Worm (Caenorhabditis elegans) whole organism, midembryonic: ENCODE measurements around the gene tag-77.

Experiments
- T22C8.4 ChIP-seq: fragments of 200-800 bp; sonication (Bioruptor generic); IDR thresholded peaks from 2 replicates; pipeline ENCODE4 v1.3.6; 2022; ENCODE audit warnings: missing genetic modification characterization, missing compliant biosample characterization
- cog-1 ChIP-seq: sonication (generic microtip); optimal IDR thresholded peaks from 2 replicates; lab custom pipeline; 2016; ENCODE audit warnings: missing genetic modification characterization, missing compliant biosample characterization
- flt-1 ChIP-seq: fragments of 200-800 bp; sonication (Bioruptor generic); IDR thresholded peaks from 2 replicates; pipeline ENCODE4 v1.3.6; 2022; ENCODE audit warnings: missing genetic modification characterization, missing compliant biosample characterization
- klf-2 ChIP-seq: fragments of 200-800 bp; sonication (Bioruptor generic); conservative IDR thresholded peaks from 2 replicates; pipeline ENCODE4 v1.3.6; 2022; ENCODE audit warnings: missing genetic modification reagents, missing genetic modification characterization, missing compliant biosample characterization
- med-1 ChIP-seq: sonication (generic microtip); optimal IDR thresholded peaks from 2 replicates; lab custom pipeline; 2017; ENCODE audit warnings: missing genetic modification characterization, mild to moderate bottlenecking, missing compliant biosample characterization, antibody characterized with exemption, missing genetic modification reagents; ENCODE audit not compliant: insufficient read depth
- ref-1 ChIP-seq: fragments of 200-800 bp; sonication (Bioruptor generic); conservative IDR thresholded peaks from 2 replicates; pipeline ENCODE4 v1.3.6; 2022; ENCODE audit warnings: missing genetic modification reagents, missing genetic modification characterization, missing compliant biosample characterization
- tab-1 ChIP-seq: fragments of 200-800 bp; sonication (Bioruptor generic); IDR thresholded peaks from 2 replicates; pipeline ENCODE4 v1.3.6; 2022; ENCODE audit warnings: missing genetic modification characterization, missing compliant biosample characterization
- ztf-23 ChIP-seq: fragments of 200-800 bp; sonication (Bioruptor generic); IDR thresholded peaks from 2 replicates; pipeline ENCODE4 v1.3.6; 2022; ENCODE audit warnings: missing genetic modification reagents, missing genetic modification characterization, missing compliant biosample characterization
- ztf-29 ChIP-seq: fragments of 200-800 bp; sonication (Bioruptor generic); IDR thresholded peaks from 2 replicates; pipeline ENCODE4 v1.3.6; 2022; ENCODE audit warnings: missing genetic modification reagents, missing genetic modification characterization, missing compliant biosample characterization

Gene tag-77

DNA sequence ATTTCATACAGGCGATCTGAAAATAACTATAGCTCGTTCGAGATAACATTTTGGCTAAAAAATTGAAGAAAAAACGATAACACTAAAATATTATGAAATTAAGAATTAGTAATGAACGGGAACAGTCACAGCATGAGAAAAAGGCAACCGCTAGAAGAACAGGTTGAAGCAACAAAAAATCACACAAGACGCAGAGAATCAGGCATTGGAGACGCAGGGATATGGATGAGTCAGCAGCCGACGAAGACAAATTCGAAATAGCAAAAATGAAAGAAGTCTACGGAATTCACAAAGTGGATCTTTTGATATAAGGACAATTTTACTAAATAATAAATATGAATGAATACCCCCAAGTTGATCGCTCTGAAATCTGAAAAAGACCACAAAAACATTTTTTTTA, at the start of gene tag-77:
tag-77 (minus strand) TSS at position 15 of the 400 bp plus-strand sequence.
- TF ChIP-seq klf-2 (no peak), med-1 (GFP tag; lab: Kevin White, UChicago) (no peak), ref-1 (GFP tag; lab: Robert Waterston, UW) (no peak), T22C8.4 (GFP tag; lab: Robert Waterston, UW) (no peak), cog-1 (tag; lab: Kevin White, UChicago) (no peak), flt-1 (GFP tag; lab: Robert Waterston, UW) (no peak), tab-1 (no peak), ztf-23 (GFP tag; lab: Robert Waterston, UW) (no peak), ztf-29 (no peak)

DNA sequence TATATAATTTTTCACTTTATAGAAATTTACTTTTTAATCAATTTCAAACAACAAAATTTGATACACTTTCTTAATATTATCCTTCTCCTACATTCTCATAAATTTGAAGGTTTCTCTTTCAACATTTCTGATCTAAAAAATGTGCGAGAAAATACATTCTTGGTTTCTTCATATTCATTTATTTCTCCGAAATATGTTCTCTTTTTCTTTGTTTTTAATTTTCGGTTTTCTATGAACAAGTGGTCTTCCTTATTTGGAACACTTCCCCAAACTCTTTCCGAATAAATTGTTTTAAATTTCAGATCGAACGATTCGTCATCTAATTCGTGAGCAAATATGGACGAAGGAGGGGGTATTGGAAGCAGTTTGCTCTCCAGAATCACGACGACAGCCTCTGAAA, 48.8 kb upstream of the tag-77 start, which contains the start of gene npr-22:
npr-22 (plus strand) TSS at position 301 of the 400 bp plus-strand sequence.
- TF ChIP-seq klf-2 = no peak
- TF ChIP-seq ztf-29 = no peak
- no peak for TF ChIP-seq cog-1 (tag; lab: Kevin White, UChicago)
- no peak for TF ChIP-seq ref-1 (GFP tag; lab: Robert Waterston, UW)
- no peak for TF ChIP-seq flt-1 (GFP tag; lab: Robert Waterston, UW)
- no peak for TF ChIP-seq T22C8.4 (GFP tag; lab: Robert Waterston, UW)

DNA sequence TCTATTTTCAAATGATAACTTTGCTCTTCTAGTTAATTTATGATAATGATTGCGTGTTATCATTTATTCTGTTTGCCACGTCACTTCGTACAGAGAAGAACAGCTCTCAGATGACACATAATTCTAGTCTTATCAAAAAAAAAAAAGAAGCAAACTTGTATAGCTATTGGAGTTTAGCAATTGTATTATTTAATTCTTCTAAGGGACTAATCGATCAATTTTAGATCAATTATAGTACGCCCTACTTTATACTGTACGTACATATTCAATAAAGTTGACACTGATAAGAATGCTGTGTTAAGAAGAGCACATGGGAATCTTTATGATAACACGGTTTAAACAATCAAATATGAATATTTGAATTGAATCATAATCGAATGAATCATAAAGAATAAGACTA, 31.9 kb upstream of the tag-77 start:
- TF ChIP-seq ztf-29 (no peak), ztf-23 (GFP tag; lab: Robert Waterston, UW) (no peak), med-1 (GFP tag; lab: Kevin White, UChicago) (no peak), ref-1 (GFP tag; lab: Robert Waterston, UW) (no peak), T22C8.4 (GFP tag; lab: Robert Waterston, UW) (no peak), cog-1 (tag; lab: Kevin White, UChicago) (no peak), klf-2 (no peak), flt-1 (GFP tag; lab: Robert Waterston, UW) (no peak), tab-1 (no peak)

DNA sequence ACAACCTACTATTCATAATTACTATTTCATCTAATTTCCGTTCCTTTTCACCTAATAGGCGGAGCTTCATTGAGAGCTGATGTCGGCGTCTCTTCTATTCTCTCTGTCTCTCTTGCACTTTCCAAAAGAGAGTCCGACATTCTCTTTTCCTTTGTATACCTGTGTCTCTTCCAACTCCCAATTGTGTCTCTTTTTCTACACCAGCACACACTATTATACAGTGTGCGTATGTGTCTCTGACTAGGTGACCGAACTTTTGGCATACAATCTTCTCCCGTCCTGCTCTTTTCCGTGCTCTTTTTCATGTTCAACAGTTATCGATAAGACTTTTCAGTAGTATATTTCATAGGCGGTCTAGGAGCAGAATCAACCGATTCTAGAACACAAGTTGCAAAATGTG, 29.9 kb upstream of the tag-77 start:
- TF ChIP-seq med-1 (GFP tag; lab: Kevin White, UChicago) (no peak), klf-2 (no peak), tab-1 (no peak), ztf-23 (GFP tag; lab: Robert Waterston, UW) (no peak), flt-1 (GFP tag; lab: Robert Waterston, UW) (no peak), cog-1 (tag; lab: Kevin White, UChicago) (no peak), ztf-29 (no peak), T22C8.4 (GFP tag; lab: Robert Waterston, UW) (no peak), ref-1 (GFP tag; lab: Robert Waterston, UW) (no peak)

DNA sequence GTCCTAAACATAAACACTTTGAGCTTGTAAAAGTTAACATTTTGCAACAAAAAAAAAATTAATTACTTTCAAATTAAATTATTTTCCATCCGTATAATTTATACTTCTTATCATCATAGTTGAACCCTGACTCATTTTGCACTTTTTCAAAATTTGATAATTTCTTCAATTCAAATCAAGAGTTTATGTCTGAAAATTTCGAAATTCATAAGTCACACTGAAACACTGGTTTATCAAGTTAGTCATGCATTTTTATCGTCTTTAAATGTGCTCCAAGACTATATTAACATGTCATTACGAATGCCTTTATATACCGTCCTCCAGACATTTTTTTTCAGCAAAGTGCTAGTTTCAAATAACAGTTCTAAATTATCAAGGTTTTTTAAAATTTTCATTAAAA, 29.3 kb upstream of the tag-77 start:
- TF ChIP-seq ztf-29 (no peak), med-1 (GFP tag; lab: Kevin White, UChicago) (no peak), T22C8.4 (GFP tag; lab: Robert Waterston, UW) (no peak), cog-1 (tag; lab: Kevin White, UChicago) (no peak), klf-2 (no peak), ref-1 (GFP tag; lab: Robert Waterston, UW) (no peak), tab-1 (no peak), flt-1 (GFP tag; lab: Robert Waterston, UW) (no peak), ztf-23 (GFP tag; lab: Robert Waterston, UW) (no peak)

DNA sequence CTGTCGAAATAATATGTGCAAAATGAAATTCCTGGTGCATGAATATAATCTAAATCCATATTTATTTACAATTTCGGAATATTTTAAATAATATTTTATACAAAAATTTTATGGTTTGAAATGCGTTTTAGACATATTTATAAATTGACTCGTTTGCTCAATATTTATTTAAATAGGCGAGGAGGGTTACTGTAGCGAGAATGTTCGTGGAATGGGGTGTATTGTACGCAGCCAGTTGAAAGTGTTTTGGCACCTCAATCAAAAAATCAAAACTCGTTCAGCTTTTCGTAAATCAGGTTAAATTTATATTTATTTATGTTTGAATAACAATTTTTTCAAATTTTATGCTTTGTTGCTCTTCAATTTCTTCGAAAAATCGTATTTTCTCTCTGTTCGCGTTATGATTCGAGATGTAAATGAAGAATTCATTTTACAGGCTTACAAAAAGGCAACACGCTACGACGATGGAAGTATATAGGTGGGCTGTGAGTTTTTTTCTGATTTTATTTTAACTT, 28.4 kb upstream of the tag-77 start, which contains the start of gene hyl-1:
hyl-1 (plus strand) TSS at position 465 of the 515 bp plus-strand sequence.
- TF ChIP-seq T22C8.4 (GFP tag; lab: Robert Waterston, UW) = no peak
- no peak for TF ChIP-seq med-1 (GFP tag; lab: Kevin White, UChicago)
- no peak for TF ChIP-seq tab-1

DNA sequence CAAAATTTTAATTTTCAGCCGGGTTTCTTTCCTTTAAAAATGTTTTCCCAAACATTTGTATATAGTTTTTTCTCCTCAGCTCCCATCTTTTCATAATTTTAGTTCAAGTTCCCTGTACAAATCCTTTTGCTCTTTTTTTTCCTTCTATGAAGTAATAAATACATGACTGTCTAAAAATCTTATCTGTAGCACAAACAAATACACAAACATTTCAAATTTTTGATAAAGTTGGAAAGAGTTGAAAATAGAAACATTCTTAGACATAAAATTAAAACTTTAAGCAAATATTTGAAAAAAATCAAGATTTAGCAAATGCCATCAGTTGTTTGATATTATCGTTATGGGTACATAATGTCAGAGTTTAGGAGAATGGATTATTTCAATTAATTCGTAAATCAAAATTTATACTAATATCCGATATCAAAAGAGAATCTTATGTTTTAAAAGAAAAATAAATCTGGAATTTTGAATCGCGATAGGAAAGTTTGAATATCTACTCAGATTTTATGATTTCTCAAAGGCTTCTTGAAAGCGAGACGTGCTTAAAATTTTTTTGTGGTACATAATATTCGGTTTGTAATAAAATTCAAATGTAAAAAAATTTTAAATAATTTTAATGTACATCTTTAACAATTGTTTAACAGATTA, 27.8 kb upstream of the tag-77 start:
- TF ChIP-seq ref-1 (GFP tag; lab: Robert Waterston, UW) (no peak), med-1 (GFP tag; lab: Kevin White, UChicago) (no peak)

DNA sequence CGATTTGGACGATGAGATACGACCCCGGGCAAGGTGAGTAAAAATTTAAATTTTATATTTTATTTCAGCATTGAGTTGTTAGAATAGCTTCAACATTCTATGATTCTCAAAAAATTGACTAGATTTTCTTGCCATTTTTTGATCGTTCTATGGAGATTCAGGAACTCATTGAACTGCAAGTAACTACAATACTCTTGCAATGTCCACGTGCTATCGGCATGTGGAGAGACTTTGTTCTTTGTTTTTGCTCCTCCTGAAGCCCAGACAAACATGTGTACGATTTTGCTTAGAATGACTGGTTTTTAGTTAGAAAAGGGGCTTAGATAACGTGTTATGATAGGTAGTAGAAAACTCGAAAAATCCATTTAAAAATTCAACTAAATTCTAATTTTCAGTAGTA, 25.6 kb upstream of the tag-77 start:
- TF ChIP-seq cog-1 (tag; lab: Kevin White, UChicago) (no peak), ref-1 (GFP tag; lab: Robert Waterston, UW) (no peak), ztf-29 (no peak), ztf-23 (GFP tag; lab: Robert Waterston, UW) (no peak), T22C8.4 (GFP tag; lab: Robert Waterston, UW) (no peak), tab-1 (no peak), med-1 (GFP tag; lab: Kevin White, UChicago) (no peak), flt-1 (GFP tag; lab: Robert Waterston, UW) (no peak), klf-2 (no peak)

DNA sequence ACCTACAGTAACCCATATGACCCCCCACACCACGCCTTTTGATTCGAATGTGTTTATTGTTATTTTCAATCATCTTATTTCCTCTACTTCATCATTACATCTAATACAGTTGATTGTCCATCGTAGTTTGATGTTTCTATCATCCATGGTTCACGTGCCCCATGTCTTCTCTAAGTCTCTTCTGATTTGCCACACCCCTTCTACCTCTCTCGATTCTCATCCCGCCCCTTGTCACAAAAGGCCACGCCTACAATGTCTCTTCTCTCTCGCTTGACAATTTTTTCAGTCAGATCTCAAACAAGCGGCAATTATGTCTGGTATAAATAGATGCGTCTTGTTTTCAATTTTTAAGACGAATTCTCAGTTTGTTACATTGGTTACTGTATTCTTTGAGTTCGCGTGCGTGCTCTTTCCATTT, 24.7 kb upstream of the tag-77 start:
- TF ChIP-seq ztf-29 (no peak), T22C8.4 (GFP tag; lab: Robert Waterston, UW) (no peak), ztf-23 (GFP tag; lab: Robert Waterston, UW) (no peak), cog-1 (tag; lab: Kevin White, UChicago) (no peak), ref-1 (GFP tag; lab: Robert Waterston, UW) (no peak), tab-1 (no peak), flt-1 (GFP tag; lab: Robert Waterston, UW) (no peak), klf-2 (no peak), med-1 (GFP tag; lab: Kevin White, UChicago) (no peak)

DNA sequence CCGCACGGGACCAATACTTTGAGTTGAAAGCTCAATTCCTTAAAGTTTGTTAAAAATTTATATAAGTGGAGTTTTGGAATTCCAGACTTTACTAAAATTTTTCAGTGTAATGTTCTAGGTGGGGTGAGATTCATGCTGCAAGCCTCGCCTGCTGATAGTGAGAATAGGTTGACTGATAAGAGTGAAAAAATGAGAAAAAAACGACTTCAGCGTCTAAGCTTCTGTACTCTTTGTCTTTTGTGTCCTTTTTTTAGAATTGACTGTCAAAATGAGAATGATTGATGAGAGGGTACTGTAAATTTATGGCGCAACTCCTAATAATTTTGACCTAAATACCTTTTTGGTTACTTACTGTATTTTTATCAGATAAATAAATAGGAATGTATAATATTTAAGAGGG, 23.8 kb upstream of the tag-77 start:
- no peak for TF ChIP-seq T22C8.4 (GFP tag; lab: Robert Waterston, UW)
